4 fruit fly cellular contexts compared by ENCODE assay signal in the genomic region with DNA sequence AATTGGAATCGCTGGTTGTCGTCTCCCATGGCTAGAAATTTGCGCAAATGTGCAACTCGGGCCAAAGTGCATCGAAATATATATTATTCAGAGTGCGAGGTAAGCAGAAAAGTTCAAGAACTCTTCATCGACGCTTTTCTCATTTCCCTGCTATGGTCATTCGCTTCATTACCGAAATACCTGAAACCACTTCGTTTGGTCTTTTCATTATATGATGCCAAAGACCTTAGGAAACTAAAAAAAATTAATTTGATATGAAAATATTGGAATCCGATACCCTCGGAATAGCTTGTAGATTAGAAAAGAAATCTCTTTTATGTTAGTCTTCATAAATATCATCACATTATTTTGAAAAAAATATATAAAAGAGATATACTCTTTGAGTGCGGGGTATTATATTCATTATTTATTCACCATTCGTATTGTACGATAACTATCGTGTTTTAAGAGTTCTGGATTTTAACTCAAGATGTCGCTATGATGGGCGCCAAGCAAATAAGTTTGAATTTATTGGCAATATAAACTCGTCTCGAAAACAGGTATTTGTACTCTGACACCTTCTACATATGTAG.
TF ChIP-seq lines count a peak whose summit lies in the region.

A gene (minus strand): TSS at position 51 of the 572 bp plus-strand sequence.

- TF ChIP-seq CTCF in whole organism, embryonic (GFP tag; optimal IDR thresholded peaks at IDR 0.05; lab: Kevin White, UChicago): peak; percentile 89

TF ChIP-seq in whole organism, adult, 20 proteins besides CTCF, POLR2A, EP300 and RAD21:
- TF ChIP-seq bab1 (GFP tag; optimal IDR thresholded peaks at IDR 0.05; lab: Kevin White, UChicago) (peak; percentile 79), tj (GFP tag; optimal IDR thresholded peaks at IDR 0.05; lab: Kevin White, UChicago) (peak; percentile 73), CG1620 (GFP tag; optimal IDR thresholded peaks at IDR 0.05; lab: Kevin White, UChicago) (no peak), CG14711 (tag; optimal IDR thresholded peaks at IDR 0.05; lab: Kevin White, UChicago) (no peak), ovo (GFP tag; optimal IDR thresholded peaks at IDR 0.05; lab: Kevin White, UChicago) (no peak), cnc (optimal IDR thresholded peaks at IDR 0.05; lab: Kevin White, UChicago) (no peak), CG5204 (GFP tag; optimal IDR thresholded peaks at IDR 0.05; lab: Kevin White, UChicago) (no peak), Hr96 (GFP tag; optimal IDR thresholded peaks at IDR 0.05; lab: Kevin White, UChicago) (no peak), CG11617 (GFP tag; optimal IDR thresholded peaks at IDR 0.05; lab: Kevin White, UChicago) (no peak), kay (GFP tag; lab: Kevin White, UChicago; ENCODE audit: borderline replicate concordance) (no peak), Crg-1 (GFP tag; optimal IDR thresholded peaks at IDR 0.05; lab: Kevin White, UChicago) (no peak)

TF ChIP-seq in whole organism, embryonic, 481 proteins besides CTCF, POLR2A, EP300 and RAD21 (continues in another document):
- TF ChIP-seq ci (GFP tag; IDR thresholded peaks at IDR 0.05; lab: Robert Waterston, UW) (peak; percentile 38; the same call in 1 of the 3 replicates), sens-2 (GFP tag; IDR thresholded peaks at IDR 0.05; lab: Robert Waterston, UW) (no peak), CG12236 (GFP tag; optimal IDR thresholded peaks at IDR 0.05; lab: Kevin White, UChicago) (no peak), CG42726 (GFP tag; IDR thresholded peaks at IDR 0.05; lab: Robert Waterston, UW; ENCODE audit: partially characterized antibody) (0 out of 2 replicates have a peak, but pooled peaks have one; percentile 26), gem (tag; optimal IDR thresholded peaks at IDR 0.05; lab: Kevin White, UChicago) (peak; percentile 40), bbx (GFP tag; IDR thresholded peaks at IDR 0.05; lab: Robert Waterston, UW; ENCODE audit: partially characterized antibody) (peak; percentile 53; the same call in 1 of the 2 replicates), CG14860 (GFP tag; IDR thresholded peaks at IDR 0.05; lab: Robert Waterston, UW; ENCODE audit: partially characterized antibody) (0 out of 3 replicates have a peak, but pooled peaks have one; percentile 26), inv (GFP tag; IDR thresholded peaks at IDR 0.05; lab: Robert Waterston, UW; ENCODE audit: partially characterized antibody) (peak; percentile 44; the same call in 1 of the 2 replicates), dpn (GFP tag; optimal IDR thresholded peaks at IDR 0.05; lab: Kevin White, UChicago) (no peak), Rfx (GFP tag; IDR thresholded peaks at IDR 0.05; lab: Robert Waterston, UW) (peak; percentile 42; the same call in 1 of the 2 replicates), CG13894 (tag; optimal IDR thresholded peaks at IDR 0.05; lab: Kevin White, UChicago) (peak; percentile 6), CG7963 (GFP tag; IDR thresholded peaks at IDR 0.05; lab: Robert Waterston, UW; ENCODE audit: partially characterized antibody) (0 out of 3 replicates have a peak, but pooled peaks have one; percentile 27), Ptx1 (GFP tag; IDR thresholded peaks at IDR 0.05; lab: Robert Waterston, UW) (peak; percentile 25; the same call in 1 of the 2 replicates), CG13424 (tag; optimal IDR thresholded peaks at IDR 0.05; lab: Kevin White, UChicago) (peak; percentile 28), zen2 (GFP tag; IDR thresholded peaks at IDR 0.05; lab: Robert Waterston, UW; ENCODE audit: partially characterized antibody) (no peak), Sry-δ (GFP tag; optimal IDR thresholded peaks at IDR 0.05; lab: Kevin White, UChicago) (peak; percentile 10), vvl (GFP tag; IDR thresholded peaks at IDR 0.05; lab: Robert Waterston, UW) (peak; percentile 94), Fer3 (tag; optimal IDR thresholded peaks at IDR 0.05; lab: Kevin White, UChicago) (peak; percentile 8), Sox102F (GFP tag; optimal IDR thresholded peaks at IDR 0.05; lab: Kevin White, UChicago) (peak; percentile 16), CG31441 (GFP tag; IDR thresholded peaks at IDR 0.05; lab: Robert Waterston, UW) (0 out of 2 replicates have a peak, but pooled peaks have one; percentile 11)

TF ChIP-seq in whole organism, prepupa, 60 proteins besides CTCF, POLR2A, EP300 and RAD21:
- no peak for TF ChIP-seq achi (GFP tag; optimal IDR thresholded peaks at IDR 0.05; lab: Kevin White, UChicago)
- no peak for TF ChIP-seq acj6 (GFP tag; optimal IDR thresholded peaks at IDR 0.05; lab: Kevin White, UChicago)
- no peak for TF ChIP-seq Hr4 (GFP tag; optimal IDR thresholded peaks at IDR 0.05; lab: Kevin White, UChicago)
- TF ChIP-seq CG3919 (GFP tag; optimal IDR thresholded peaks at IDR 0.05; lab: Kevin White, UChicago): no peak
- TF ChIP-seq CG8119 (GFP tag; IDR thresholded peaks at IDR 0.05; lab: Robert Waterston, UW): no peak
- no peak for TF ChIP-seq CG31627 (GFP tag; optimal IDR thresholded peaks at IDR 0.05; lab: Kevin White, UChicago)
- TF ChIP-seq net (GFP tag; optimal IDR thresholded peaks at IDR 0.05; lab: Kevin White, UChicago): no peak
- TF ChIP-seq eg (GFP tag; IDR thresholded peaks at IDR 0.05; lab: Robert Waterston, UW): peak; percentile 45; the same call in 1 of the 3 replicates
- no peak for TF ChIP-seq CG11762 (GFP tag; optimal IDR thresholded peaks at IDR 0.05; lab: Kevin White, UChicago; ENCODE audit: insufficient read depth)
- no peak for TF ChIP-seq Lpt (GFP tag; optimal IDR thresholded peaks at IDR 0.05; lab: Kevin White, UChicago)
- peak; percentile 84 for TF ChIP-seq Eip78C (GFP tag; lab: Kevin White, UChicago)

TF ChIP-seq in whole organism, pupa, 21 proteins besides CTCF, POLR2A, EP300 and RAD21:
- TF ChIP-seq CG32121 (GFP tag; IDR thresholded peaks at IDR 0.05; lab: Robert Waterston, UW): no peak
- peak; percentile 24 for TF ChIP-seq CG14655 (GFP tag; optimal IDR thresholded peaks at IDR 0.05; lab: Kevin White, UChicago)
- TF ChIP-seq CG17806 (tag; optimal IDR thresholded peaks at IDR 0.05; lab: Kevin White, UChicago): peak; percentile 11
- peak; percentile 12 for TF ChIP-seq CG15710 (tag; optimal IDR thresholded peaks at IDR 0.05; lab: Kevin White, UChicago)
- TF ChIP-seq CG8301 (tag; optimal IDR thresholded peaks at IDR 0.05; lab: Kevin White, UChicago): no peak
